Worm (Caenorhabditis elegans): Measurements from ENCODE around the gene pos-1.

Gene pos-1

DNA sequence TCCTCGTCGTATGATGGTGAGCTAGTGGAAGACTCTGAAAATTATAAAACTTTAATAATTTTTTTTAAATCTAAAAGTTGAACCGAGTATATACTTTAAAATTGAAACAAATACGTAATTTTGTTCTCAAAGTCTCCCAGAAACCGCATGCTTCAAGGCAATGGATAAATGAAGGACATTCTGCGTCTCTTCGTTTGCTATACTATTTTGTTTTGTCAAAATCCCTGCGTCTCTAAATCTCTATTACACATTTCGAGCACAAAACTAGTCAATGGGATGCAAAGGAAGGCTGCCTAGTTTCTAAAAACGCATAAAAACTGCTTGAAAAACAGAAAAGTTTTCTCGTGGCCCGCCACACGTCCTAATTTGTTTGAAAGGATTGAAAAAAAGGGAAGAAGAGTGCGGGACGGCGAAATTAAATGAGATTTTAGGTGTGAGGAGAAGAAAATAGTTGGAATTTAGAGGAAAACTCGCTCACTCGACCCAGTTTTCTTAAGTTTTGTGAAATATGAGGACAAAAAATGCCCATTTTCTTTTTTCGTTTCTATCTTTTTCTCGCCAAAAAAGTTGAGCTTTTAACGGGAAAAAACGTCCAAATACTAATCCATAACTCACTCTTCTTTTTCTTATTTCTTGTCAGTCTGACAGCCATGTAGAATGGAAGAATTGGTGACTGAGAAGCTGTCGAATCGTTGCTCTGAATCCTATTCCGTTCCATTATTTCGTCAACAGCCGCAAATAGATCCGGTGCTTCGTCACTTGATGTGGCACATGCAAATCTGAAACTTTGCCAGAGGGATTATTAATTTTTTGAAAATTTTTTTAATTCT lies 14.9 kb downstream of the pos-1 start:
- TF ChIP-seq W03F9.2 (tag; optimal IDR thresholded peaks at IDR 0.05), result no peak
- no peak for TF ChIP-seq him-1 (tag; optimal IDR thresholded peaks at IDR 0.05)
- TF ChIP-seq dao-5 (tag; optimal IDR thresholded peaks at IDR 0.05), result no peak

DNA sequence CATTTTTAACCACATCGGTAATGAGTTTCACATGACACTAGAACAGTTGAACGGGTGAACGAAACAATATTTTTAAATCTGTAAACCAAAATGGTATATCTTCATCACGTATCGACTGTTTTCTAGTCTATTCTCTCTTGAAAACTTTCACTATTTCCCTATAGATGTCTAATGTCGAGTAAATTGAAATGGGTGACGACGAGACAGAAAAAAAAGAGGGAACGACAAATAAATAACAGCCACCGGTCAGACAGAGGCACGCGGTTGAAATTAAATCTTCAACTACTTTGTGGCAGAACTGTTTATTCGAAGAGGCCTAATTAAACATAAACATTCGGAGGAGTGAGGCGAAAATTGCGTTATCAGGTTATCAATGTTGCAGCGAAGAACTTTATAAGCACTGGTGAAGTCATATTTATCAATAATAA lies 20.5 kb downstream of the pos-1 start:
- TF ChIP-seq W03F9.2 (tag; optimal IDR thresholded peaks at IDR 0.05) (no peak), him-1 (tag; optimal IDR thresholded peaks at IDR 0.05) (no peak), dao-5 (tag; optimal IDR thresholded peaks at IDR 0.05) (no peak)

DNA sequence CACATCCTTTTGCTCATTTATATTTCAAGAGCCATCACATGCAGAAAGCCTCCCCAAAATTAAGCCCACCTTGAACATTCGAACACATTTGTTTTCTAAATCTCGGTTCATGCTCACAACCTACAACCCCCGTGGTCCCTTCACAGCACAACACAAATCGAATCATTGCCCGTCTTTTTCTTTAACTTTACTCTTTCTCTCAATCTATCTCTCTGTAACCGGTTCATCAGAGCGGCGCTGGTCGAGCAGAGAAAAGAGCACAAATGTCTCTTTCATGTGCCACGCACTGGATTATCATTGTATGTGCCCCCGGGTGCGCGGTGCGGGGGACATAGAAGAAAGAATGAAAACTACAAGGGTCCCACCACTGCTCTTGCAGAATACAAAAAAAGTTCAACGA lies 21.4 kb downstream of the pos-1 start:
- TF ChIP-seq W03F9.2 (tag; optimal IDR thresholded peaks at IDR 0.05) (no peak), dao-5 (tag; optimal IDR thresholded peaks at IDR 0.05) (no peak)

DNA sequence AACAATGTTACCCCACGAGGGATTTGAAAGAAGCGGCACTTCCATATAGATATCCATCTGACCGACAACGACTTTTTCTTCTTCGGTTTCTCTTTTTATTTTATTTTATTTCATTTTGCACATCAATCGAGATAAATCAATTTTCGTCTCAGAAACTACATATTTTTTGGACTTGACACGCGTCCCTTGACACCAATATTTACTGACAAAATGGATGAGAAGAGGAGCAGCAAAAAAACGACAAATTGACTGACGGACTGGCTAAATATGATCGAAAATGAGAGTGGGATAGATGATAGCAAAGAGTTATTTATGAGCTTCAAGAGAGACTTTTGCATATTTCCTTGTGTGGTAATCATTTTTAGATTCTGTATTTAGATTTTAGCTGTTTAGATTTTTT lies 23.5 kb downstream of the pos-1 start:
- TF ChIP-seq dao-5 (tag; optimal IDR thresholded peaks at IDR 0.05), result no peak
- no peak for TF ChIP-seq W03F9.2 (tag; optimal IDR thresholded peaks at IDR 0.05)
- TF ChIP-seq him-1 (tag; optimal IDR thresholded peaks at IDR 0.05), result no peak

DNA sequence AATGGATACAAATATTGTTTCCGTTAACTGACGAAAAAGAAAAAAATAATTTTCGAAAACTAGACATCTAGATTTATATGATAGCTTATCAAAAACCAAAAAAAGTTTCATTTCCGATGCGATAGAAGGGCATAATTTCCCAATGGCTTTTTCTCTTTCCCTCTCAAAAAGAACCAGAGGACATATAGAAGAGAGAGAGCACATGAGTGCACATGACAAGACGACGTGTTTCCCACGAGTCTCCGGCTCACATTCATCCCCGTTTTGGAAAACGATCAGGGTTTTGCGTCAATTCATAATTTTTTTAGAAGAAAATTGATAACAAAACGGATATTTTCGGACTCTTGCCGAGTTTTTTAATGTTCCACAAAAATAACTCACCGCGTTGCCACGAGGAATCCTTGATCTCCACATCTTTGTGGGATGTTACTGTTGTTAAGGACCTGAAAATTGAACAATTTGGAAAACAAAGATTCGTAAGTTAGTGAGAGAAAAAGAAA lies 30.5 kb downstream of the pos-1 start, which contains the start of gene lmd-3:
Gene lmd-3, minus strand, starts transcription at position 450 of the 500 bp plus-strand sequence.
- TF ChIP-seq him-1 (tag; optimal IDR thresholded peaks at IDR 0.05), result peak; percentile 14
- no peak for TF ChIP-seq dao-5 (tag; optimal IDR thresholded peaks at IDR 0.05)
- no peak for TF ChIP-seq W03F9.2 (tag; optimal IDR thresholded peaks at IDR 0.05)

DNA sequence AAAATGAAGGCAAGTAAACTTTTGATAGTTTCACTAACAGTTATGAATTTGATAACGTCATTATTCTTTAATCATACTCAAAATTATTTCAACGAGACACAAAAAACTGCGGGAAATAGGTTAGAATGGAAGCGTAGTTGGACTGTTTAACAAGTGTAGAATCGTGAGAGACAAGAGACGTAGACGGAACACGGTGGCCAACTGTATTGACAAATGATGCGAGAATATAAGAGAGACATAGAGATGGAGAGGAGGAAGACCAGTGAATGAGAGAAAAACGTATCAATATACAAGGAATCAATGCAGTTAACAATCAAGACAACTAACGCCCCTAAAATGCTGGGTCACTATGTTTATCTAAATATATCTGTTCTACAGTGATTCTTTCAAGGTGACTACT lies 31.8 kb downstream of the pos-1 start:
- TF ChIP-seq dao-5 (tag; optimal IDR thresholded peaks at IDR 0.05), result no peak
- no peak for TF ChIP-seq him-1 (tag; optimal IDR thresholded peaks at IDR 0.05)
- no peak for TF ChIP-seq W03F9.2 (tag; optimal IDR thresholded peaks at IDR 0.05)

DNA sequence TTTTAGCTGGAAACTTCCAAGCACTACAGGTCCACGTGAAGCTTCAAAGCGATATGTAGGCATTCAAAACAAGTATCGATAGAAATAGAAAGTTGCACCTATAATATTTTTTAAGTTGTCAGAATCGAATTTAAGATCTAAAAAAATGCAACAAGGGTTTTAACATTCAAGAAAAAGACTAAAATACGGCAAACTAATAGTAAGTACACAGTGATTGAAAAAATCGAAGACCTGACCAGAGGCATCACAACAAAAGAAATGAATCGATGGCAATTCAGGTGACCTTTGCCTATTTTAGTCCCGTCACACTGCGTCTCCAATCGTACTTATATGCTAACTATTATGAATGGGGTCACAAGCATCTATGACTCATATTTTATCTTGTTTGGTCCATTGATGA lies 34.0 kb downstream of the pos-1 start, which contains the start of gene T23B12.5:
Gene T23B12.5, minus strand, starts transcription at position 101 of the 400 bp plus-strand sequence.
- TF ChIP-seq dao-5 (tag; optimal IDR thresholded peaks at IDR 0.05), result no peak
- TF ChIP-seq W03F9.2 (tag; optimal IDR thresholded peaks at IDR 0.05), result no peak
- TF ChIP-seq him-1 (tag; optimal IDR thresholded peaks at IDR 0.05), result no peak

DNA sequence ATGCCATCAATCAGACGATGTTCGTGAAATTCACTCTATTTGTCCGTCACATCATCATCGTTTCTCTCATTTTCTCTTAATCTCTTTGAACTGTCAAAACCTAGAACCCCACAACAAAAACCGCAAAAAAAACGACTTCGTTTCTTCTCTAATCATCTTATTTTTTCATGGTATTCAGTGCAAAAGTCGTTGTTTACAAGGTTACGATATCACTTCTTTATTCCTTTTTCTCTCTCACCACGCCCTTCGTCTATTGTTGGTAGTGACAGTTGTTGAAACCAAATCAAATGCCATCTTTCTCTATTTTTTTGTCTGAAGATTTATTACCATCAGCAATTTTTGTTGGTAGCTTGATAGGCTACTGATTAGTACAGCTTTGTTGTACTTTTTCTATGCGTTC lies 35.4 kb downstream of the pos-1 start:
- TF ChIP-seq W03F9.2 (tag; optimal IDR thresholded peaks at IDR 0.05) (no peak), dao-5 (tag; optimal IDR thresholded peaks at IDR 0.05) (no peak), him-1 (tag; optimal IDR thresholded peaks at IDR 0.05) (no peak)

DNA sequence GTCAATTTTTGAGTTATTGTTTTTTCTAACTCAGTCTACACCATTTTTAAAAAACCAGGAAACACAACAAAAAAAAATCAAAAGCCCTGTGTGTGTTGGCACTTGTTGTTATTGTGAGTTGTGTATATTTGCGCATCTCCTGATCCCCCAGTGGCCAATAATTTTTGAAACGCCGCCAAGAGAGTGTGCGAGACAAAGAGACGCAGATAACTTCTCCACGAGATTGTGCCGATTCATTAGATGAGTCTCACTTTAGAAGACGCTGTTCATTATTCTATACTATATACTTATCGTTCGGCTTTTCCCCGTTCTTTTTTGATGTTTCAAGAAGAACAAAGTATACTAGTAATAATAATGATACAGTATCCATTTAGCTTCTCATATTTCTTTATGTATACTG lies 36.8 kb downstream of the pos-1 start:
- no peak for TF ChIP-seq dao-5 (tag; optimal IDR thresholded peaks at IDR 0.05)
- no peak for TF ChIP-seq him-1 (tag; optimal IDR thresholded peaks at IDR 0.05)
- no peak for TF ChIP-seq W03F9.2 (tag; optimal IDR thresholded peaks at IDR 0.05)

DNA sequence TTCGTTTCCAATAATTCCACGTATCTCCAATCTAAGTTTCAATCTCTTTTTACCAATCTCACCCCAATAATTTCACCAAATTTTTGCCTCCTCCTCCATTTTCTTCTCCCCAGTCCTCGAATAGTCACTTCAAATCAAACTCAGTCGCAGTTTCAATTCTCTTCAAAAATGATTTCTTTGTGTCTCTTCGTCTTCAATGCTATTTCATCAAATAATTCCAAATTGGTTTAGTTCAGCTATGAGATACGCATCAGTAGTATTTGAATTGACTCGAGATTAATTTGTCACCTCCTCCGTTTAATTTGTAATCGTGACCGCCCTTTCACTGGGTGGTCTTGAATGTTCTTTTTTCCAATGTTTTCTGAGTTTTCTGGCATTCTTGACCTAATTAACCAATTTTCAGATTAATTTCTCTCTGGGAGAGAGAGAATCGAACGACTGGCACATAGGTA lies 41.1 kb downstream of the pos-1 start, which contains the start of gene T23B12.11:
Gene T23B12.11, plus strand, starts transcription at position 402 of the 452 bp plus-strand sequence.
- no peak for TF ChIP-seq W03F9.2 (tag; optimal IDR thresholded peaks at IDR 0.05)
- TF ChIP-seq dao-5 (tag; optimal IDR thresholded peaks at IDR 0.05), result no peak
- no peak for TF ChIP-seq him-1 (tag; optimal IDR thresholded peaks at IDR 0.05)

DNA sequence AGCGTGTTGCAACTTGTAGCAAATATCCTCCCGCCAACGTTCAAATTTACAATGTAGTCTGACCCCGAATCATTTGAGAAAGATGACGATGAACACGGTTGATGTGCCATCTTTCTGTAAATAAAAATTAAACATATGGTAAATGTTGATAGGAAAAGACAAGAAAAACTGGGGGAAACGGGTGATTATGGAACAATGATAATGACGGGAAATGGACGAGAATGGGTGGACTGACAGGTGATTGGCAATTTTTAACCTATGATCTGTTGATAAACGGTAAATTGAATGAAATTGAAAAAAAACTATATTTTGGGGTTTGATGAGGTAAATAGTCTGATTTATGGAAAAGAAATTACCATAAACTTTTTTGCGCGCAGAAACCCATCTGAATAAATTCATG lies 46.4 kb downstream of the pos-1 start, which contains the start of gene T23B12.6:
Gene T23B12.6, minus strand, starts transcription at position 114 of the 400 bp plus-strand sequence.
- TF ChIP-seq W03F9.2 (tag; optimal IDR thresholded peaks at IDR 0.05), result no peak

DNA sequence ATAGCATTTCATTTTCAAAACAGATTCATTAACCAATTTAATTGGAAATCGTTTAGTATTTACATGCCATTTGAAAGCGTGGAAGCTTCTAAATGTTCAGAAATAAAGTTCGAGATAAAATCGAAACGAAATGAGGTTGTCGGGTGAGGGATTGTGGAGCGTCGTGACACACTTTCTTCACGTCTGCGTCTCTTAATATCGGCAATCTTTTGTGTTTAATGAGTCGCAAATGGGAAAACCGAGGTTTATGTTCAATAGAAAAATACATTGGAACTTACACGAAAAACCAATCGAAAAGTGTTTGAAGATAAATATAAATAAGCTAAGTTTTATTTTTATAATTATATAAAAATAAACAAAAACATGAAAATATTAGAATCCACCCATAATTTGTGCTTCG lies 46.9 kb downstream of the pos-1 start:
- TF ChIP-seq him-1 (tag; optimal IDR thresholded peaks at IDR 0.05), result no peak
- TF ChIP-seq dao-5 (tag; optimal IDR thresholded peaks at IDR 0.05), result no peak
- TF ChIP-seq W03F9.2 (tag; optimal IDR thresholded peaks at IDR 0.05), result no peak

DNA sequence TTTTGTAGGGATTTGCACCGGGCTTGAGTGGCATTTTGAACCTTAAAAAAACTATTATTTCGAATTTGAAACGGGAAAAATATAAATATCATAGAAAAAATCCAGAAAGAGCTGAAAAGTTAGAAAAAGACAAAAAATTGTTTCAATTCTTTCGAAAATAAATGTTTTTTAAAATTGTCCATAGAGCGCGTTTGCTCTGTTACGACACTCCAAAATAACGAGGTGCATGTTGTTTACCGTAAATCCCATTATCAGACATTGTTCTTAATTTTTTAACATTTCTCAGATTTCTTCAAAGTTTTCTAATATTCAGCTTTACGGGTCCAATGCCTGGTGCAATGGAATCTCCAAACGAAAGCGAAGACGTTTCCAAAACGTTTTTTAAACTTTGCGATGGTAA lies 48.2 kb downstream of the pos-1 start, which contains the start of the genes dnj-22 and natc-1:
Gene dnj-22, minus strand, starts transcription at position 47 of the 400 bp plus-strand sequence.
Gene natc-1, plus strand, starts transcription at position 286 of the 400 bp plus-strand sequence.
- TF ChIP-seq him-1 (tag; optimal IDR thresholded peaks at IDR 0.05), result no peak
- no peak for TF ChIP-seq dao-5 (tag; optimal IDR thresholded peaks at IDR 0.05)
- TF ChIP-seq W03F9.2 (tag; optimal IDR thresholded peaks at IDR 0.05), result peak; percentile 88

Data from whole organism, L4/young adult.